Fruit fly (Drosophila melanogaster): Measurements from ENCODE around the gene Pitslre.

The Pitslre gene

dm6 chr3L:20771001-20771890, at the start of gene Pitslre, which contains the start of gene CG4042:
Gene Pitslre, plus strand, starts transcription at chr3L:20771528.
Gene CG4042, minus strand, starts transcription at chr3L:20771507.
- TF ChIP-seq CG11560 (tag; IDR thresholded peaks at IDR 0.05) (no peak), CG18476 (GFP tag; optimal IDR thresholded peaks at IDR 0.05) (no peak), trh (GFP tag; optimal IDR thresholded peaks at IDR 0.05) (no peak), vnd (GFP tag; IDR thresholded peaks at IDR 0.05; ENCODE audit: partially characterized antibody) (peak; percentile 61), gce (GFP tag; IDR thresholded peaks at IDR 0.05) (no peak), vvl (GFP tag; IDR thresholded peaks at IDR 0.05) (no peak), ftz-f1 (GFP tag; optimal IDR thresholded peaks at IDR 0.05) (no peak), Deaf1 (tag; optimal IDR thresholded peaks at IDR 0.05) (no peak), CG10543 (GFP tag; optimal IDR thresholded peaks at IDR 0.05) (no peak), slbo (GFP tag; IDR thresholded peaks at IDR 0.05) (peak; percentile 44), dm (GFP tag; optimal IDR thresholded peaks at IDR 0.05) (no peak), mirr (GFP tag; optimal IDR thresholded peaks at IDR 0.05) (no peak), en (GFP tag; optimal IDR thresholded peaks at IDR 0.05) (no peak), CG32532 (GFP tag; IDR thresholded peaks at IDR 0.05) (peak; percentile 50; the same call in 1 of the 2 replicates), CG34422 (GFP tag; IDR thresholded peaks at IDR 0.05) (no peak), CG4404 (GFP tag; IDR thresholded peaks at IDR 0.05) (no peak), slp2 (GFP tag; optimal IDR thresholded peaks at IDR 0.05) (no peak), CG2199 (GFP tag; IDR thresholded peaks at IDR 0.05) (no peak), CG17829 (tag; optimal IDR thresholded peaks at IDR 0.05) (peak; percentile 31), prd (optimal IDR thresholded peaks at IDR 0.05) (no peak), prd (GFP tag; IDR thresholded peaks at IDR 0.05) (no peak), bowl (GFP tag; IDR thresholded peaks at IDR 0.05) (no peak), H2.0 (GFP tag; IDR thresholded peaks at IDR 0.05) (no peak), NK7.1 (GFP tag; optimal IDR thresholded peaks at IDR 0.05) (no peak), Rx (GFP tag; IDR thresholded peaks at IDR 0.05) (no peak), nmo (GFP tag; optimal IDR thresholded peaks at IDR 0.05) (peak; percentile 29), sna (GFP tag; IDR thresholded peaks at IDR 0.05; ENCODE audit: partially characterized antibody) (peak; percentile 69; the same call in 1 of the 2 replicates), ro (GFP tag; IDR thresholded peaks at IDR 0.05) (no peak), tap (tag; optimal IDR thresholded peaks at IDR 0.05) (peak; percentile 31), ham (GFP tag; IDR thresholded peaks at IDR 0.05) (no peak), br (optimal IDR thresholded peaks at IDR 0.05) (no peak), amos (GFP tag; IDR thresholded peaks at IDR 0.05; ENCODE audit: partially characterized antibody) (peak; percentile 55), CG10321 (GFP tag; IDR thresholded peaks at IDR 0.05) (no peak), grau (tag; optimal IDR thresholded peaks at IDR 0.05) (peak; percentile 39), az2 (GFP tag; optimal IDR thresholded peaks at IDR 0.05) (peak; percentile 46), ci (GFP tag; IDR thresholded peaks at IDR 0.05) (no peak), CG8478 (optimal IDR thresholded peaks at IDR 0.05) (no peak), CG1603 (tag; optimal IDR thresholded peaks at IDR 0.05) (no peak), Ets97D (GFP tag; optimal IDR thresholded peaks at IDR 0.05) (peak; percentile 48), Ssrp (tag; optimal IDR thresholded peaks at IDR 0.05) (peak; percentile 23), Dad (GFP tag; optimal IDR thresholded peaks at IDR 0.05) (no peak), pfk (GFP tag; optimal IDR thresholded peaks at IDR 0.05) (no peak), lab (GFP tag; optimal IDR thresholded peaks at IDR 0.05) (peak; percentile 17), dpn (GFP tag; optimal IDR thresholded peaks at IDR 0.05) (peak in 1 of 2 experiments; percentile 50), CG11504 (tag; optimal IDR thresholded peaks at IDR 0.05) (peak; percentile 41), CG3407 (GFP tag; optimal IDR thresholded peaks at IDR 0.05) (peak; percentile 8), peb (GFP tag; IDR thresholded peaks at IDR 0.05) (no peak), CG2889 (GFP tag; IDR thresholded peaks at IDR 0.05) (no peak), NC2β (GFP tag; optimal IDR thresholded peaks at IDR 0.05) (no peak), CG10654 (GFP tag; optimal IDR thresholded peaks at IDR 0.05) (peak; percentile 55), Aef1 (GFP tag; IDR thresholded peaks at IDR 0.05) (0 out of 3 replicates have a peak, but pooled peaks have one; percentile 22)

All from whole organism, embryonic.